Worm (Caenorhabditis elegans) whole organism, mixed stage, embryonic: ENCODE measurements around the gene K08E4.2.

Experiments used
- nhr-28 ChIP-seq: fragments of 150-350 bp; optimal IDR thresholded peaks from 2 replicates; lab custom pipeline; 2014; ENCODE audit warnings: missing biosample characterization, missing genetic modification characterization
- nhr-76 ChIP-seq: sonication (generic microtip); optimal IDR thresholded peaks from 2 replicates; lab custom pipeline; 2017; ENCODE audit warnings: missing biosample characterization, missing genetic modification characterization
- unc-120 ChIP-seq: sonication (generic microtip); optimal IDR thresholded peaks from 2 replicates; lab custom pipeline; 2017; ENCODE audit warnings: missing genetic modification characterization, missing compliant biosample characterization; ENCODE audit not compliant: poor library complexity, severe bottlenecking
- unc-39 ChIP-seq: fragments of 150-350 bp; optimal IDR thresholded peaks from 2 replicates; lab custom pipeline; 2014; ENCODE audit warnings: missing biosample characterization, missing genetic modification characterization
- ztf-11 ChIP-seq: fragments of 150-350 bp; optimal IDR thresholded peaks from 2 replicates; lab custom pipeline; 2014; ENCODE audit warnings: missing biosample characterization, missing genetic modification characterization

ce11 chrIV:12057508-12057907 lies 1.1 kb upstream of the K08E4.2 start, which contains the start of gene K08E4.3:
- TF ChIP-seq unc-120 (tag; lab: Kevin White, UChicago): peak; percentile 18
- no peak for TF ChIP-seq ztf-11 (tag; lab: Kevin White, UChicago)
- TF ChIP-seq unc-39 (tag; lab: Kevin White, UChicago): no peak
- TF ChIP-seq nhr-76: no peak
- TF ChIP-seq nhr-28 (tag; lab: Kevin White, UChicago): no peak
